Worm (Caenorhabditis elegans) whole organism, L1 larva: ENCODE data around the gene plk-3.

Experiments used
- C16A3.4 ChIP-seq: fragments of 150-350 bp; optimal IDR thresholded peaks from 2 replicates; lab custom pipeline; 2014; ENCODE audit warnings: missing biosample characterization, missing genetic modification characterization
- C34B4.2 ChIP-seq: sonication (generic microtip); optimal IDR thresholded peaks from 2 replicates; lab custom pipeline; 2017; ENCODE audit warnings: mild to moderate bottlenecking, missing genetic modification characterization, missing compliant biosample characterization
- F16B12.6 ChIP-seq: fragments of 150-350 bp; optimal IDR thresholded peaks from 2 replicates; lab custom pipeline; 2014; ENCODE audit warnings: missing biosample characterization, missing genetic modification characterization
- Y116A8C.19 ChIP-seq: sonication (generic microtip); optimal IDR thresholded peaks from 2 replicates; lab custom pipeline; 2016; ENCODE audit warnings: missing compliant biosample characterization, missing genetic modification characterization, borderline replicate concordance
- aha-1 ChIP-seq: fragments of 150-350 bp; optimal IDR thresholded peaks from 2 replicates; lab custom pipeline; 2014; ENCODE audit warnings: missing biosample characterization, missing genetic modification characterization
- ama-1 ChIP-seq: fragments of 150-350 bp; optimal IDR thresholded peaks from 2 replicates; lab custom pipeline; 2014
- blmp-1 ChIP-seq: fragments of 150-350 bp; optimal IDR thresholded peaks from 2 replicates; lab custom pipeline; 2014; ENCODE audit warnings: missing biosample characterization, missing genetic modification characterization
- ceh-63 ChIP-seq: fragments of 200-800 bp; sonication (Bioruptor generic); optimal IDR thresholded peaks from 2 replicates; lab custom pipeline; 2018; ENCODE audit warnings: mild to moderate bottlenecking, missing genetic modification characterization, missing compliant biosample characterization
- ceh-8 ChIP-seq: fragments of 200-800 bp; sonication (Bioruptor generic); optimal IDR thresholded peaks from 2 replicates; lab custom pipeline; 2018; ENCODE audit warnings: mild to moderate bottlenecking, missing genetic modification characterization, moderate library complexity, missing compliant biosample characterization
- ceh-82 ChIP-seq, 3 experiments: fragments of 150-350 bp in 1 of 3; sonication (generic microtip) in 2 of 3; optimal IDR thresholded peaks; 2 replicates each; lab custom pipeline; 2014 to 2017; ENCODE audit warnings: missing biosample characterization in 3 of 3, missing genetic modification characterization in 3 of 3
- ceh-90 ChIP-seq: sonication (generic microtip); optimal IDR thresholded peaks from 2 replicates; lab custom pipeline; 2016; ENCODE audit warnings: missing genetic modification characterization, missing compliant biosample characterization
- dpl-1 ChIP-seq, 3 experiments: fragments of 150-350 bp in 2 of 3; sonication (generic microtip) in 1 of 3; optimal IDR thresholded peaks; 2 replicates each; lab custom pipeline; 2014 to 2017; ENCODE audit warnings: missing biosample characterization in 3 of 3, missing genetic modification characterization in 3 of 3, missing genetic modification reagents in 3 of 3
- dsc-1 ChIP-seq: sonication (generic microtip); optimal IDR thresholded peaks from 2 replicates; lab custom pipeline; 2016; ENCODE audit warnings: mild to moderate bottlenecking, missing genetic modification characterization, missing compliant biosample characterization
- efl-1 ChIP-seq, 4 experiments: fragments of 150-350 bp; optimal IDR thresholded peaks in 3 of 4; peaks in 1 of 4; 1 replicate in 1 of 4; 2 replicates in 3 of 4; lab custom pipeline; 2014; ENCODE audit warnings: missing biosample characterization in 2 of 4, missing genetic modification characterization in 2 of 4, missing genetic modification reagents in 2 of 4
- efl-3 ChIP-seq: fragments of 200-800 bp; sonication (Bioruptor generic); optimal IDR thresholded peaks from 2 replicates; lab custom pipeline; 2018; ENCODE audit warnings: mild to moderate bottlenecking, missing genetic modification characterization, missing compliant biosample characterization
- egl-13 ChIP-seq: sonication (generic microtip); optimal IDR thresholded peaks from 2 replicates; lab custom pipeline; 2016; ENCODE audit warnings: missing genotype, missing genetic modification reagents, missing genetic modification characterization, missing compliant biosample characterization
- elt-2 ChIP-seq: sonication (generic microtip); optimal IDR thresholded peaks from 2 replicates; lab custom pipeline; 2016; ENCODE audit warnings: missing genetic modification characterization, mild to moderate bottlenecking, inconsistent platforms, missing compliant biosample characterization, missing genetic modification reagents
- elt-3 ChIP-seq, 6 experiments: fragments of 150-350 bp in 1 of 6; sonication (generic microtip); optimal IDR thresholded peaks; 2 replicates each; lab custom pipeline; 2017 to 2018; ENCODE audit warnings: missing biosample characterization in 6 of 6, missing genetic modification characterization in 6 of 6, inconsistent platforms in 1 of 6
- fkh-10 ChIP-seq: sonication (generic microtip); optimal IDR thresholded peaks from 2 replicates; lab custom pipeline; 2017; ENCODE audit warnings: missing biosample characterization, missing genetic modification reagents, missing genetic modification characterization
- fos-1 ChIP-seq: fragments of 150-350 bp; optimal IDR thresholded peaks from 2 replicates; lab custom pipeline; 2014; ENCODE audit warnings: missing biosample characterization, missing genetic modification characterization
- isw-1 ChIP-seq: fragments of 200-800 bp; sonication (Bioruptor generic); IDR thresholded peaks from 2 replicates; pipeline ENCODE4 v1.3.6; 2022; ENCODE audit warnings: missing genetic modification characterization, missing compliant biosample characterization
- lin-13 ChIP-seq: fragments of 150-350 bp; optimal IDR thresholded peaks from 2 replicates; lab custom pipeline; 2014; ENCODE audit warnings: missing biosample characterization, missing genetic modification reagents, missing genetic modification characterization
- lin-14 ChIP-seq: fragments of 200-800 bp; sonication (Bioruptor generic); optimal IDR thresholded peaks from 2 replicates; lab custom pipeline; 2018; ENCODE audit warnings: mild to moderate bottlenecking, missing genetic modification characterization, moderate library complexity, missing compliant biosample characterization
- lin-15B ChIP-seq: fragments of 150-350 bp; sonication (generic microtip); optimal IDR thresholded peaks from 3 replicates; lab custom pipeline; 2014; ENCODE audit warnings: missing biosample characterization, missing genetic modification characterization
- lir-3 ChIP-seq: sonication (generic microtip); optimal IDR thresholded peaks from 2 replicates; lab custom pipeline; 2016; ENCODE audit warnings: mild to moderate bottlenecking, missing genetic modification characterization, moderate library complexity, missing compliant biosample characterization; ENCODE audit not compliant: poor library complexity
- lsy-2 ChIP-seq, 2 experiments: fragments of 150-350 bp; optimal IDR thresholded peaks; 2 replicates each; lab custom pipeline; 2014; ENCODE audit warnings: missing biosample characterization in 2 of 2, missing genetic modification characterization in 2 of 2
- mab-9 ChIP-seq: fragments of 200-800 bp; sonication (Bioruptor generic); IDR thresholded peaks from 2 replicates; pipeline ENCODE4 v1.3.6; 2022; ENCODE audit warnings: missing genetic modification reagents, missing genetic modification characterization, missing compliant biosample characterization
- mdl-1 ChIP-seq, 2 experiments: fragments of 150-350 bp; optimal IDR thresholded peaks; 2 replicates each; lab custom pipeline; 2014 to 2017; ENCODE audit warnings: missing biosample characterization in 2 of 2, missing genetic modification characterization in 2 of 2, inconsistent platforms in 1 of 2
- mef-2 ChIP-seq: fragments of 150-350 bp; optimal IDR thresholded peaks from 2 replicates; lab custom pipeline; 2014; ENCODE audit warnings: missing biosample characterization, missing genetic modification characterization
- mep-1 ChIP-seq: fragments of 150-350 bp; optimal IDR thresholded peaks from 2 replicates; lab custom pipeline; 2014; ENCODE audit warnings: missing biosample characterization, missing genetic modification characterization
- nhr-19 ChIP-seq: fragments of 200-800 bp; sonication (Bioruptor generic); conservative IDR thresholded peaks from 2 replicates; pipeline ENCODE4 v1.3.6; 2022; ENCODE audit warnings: missing genetic modification characterization, missing compliant biosample characterization
- nhr-20 ChIP-seq: sonication (generic microtip); optimal IDR thresholded peaks from 2 replicates; lab custom pipeline; 2016; ENCODE audit warnings: mild to moderate bottlenecking, missing genetic modification characterization, missing compliant biosample characterization
- nhr-237 ChIP-seq: fragments of 150-350 bp; optimal IDR thresholded peaks from 2 replicates; lab custom pipeline; 2014; ENCODE audit warnings: missing biosample characterization, missing genetic modification characterization
- nhr-28 ChIP-seq: fragments of 150-350 bp; optimal IDR thresholded peaks from 2 replicates; lab custom pipeline; 2014; ENCODE audit warnings: missing biosample characterization, missing genetic modification characterization
- nhr-47 ChIP-seq: sonication (generic microtip); optimal IDR thresholded peaks from 2 replicates; lab custom pipeline; 2016; ENCODE audit warnings: mild to moderate bottlenecking, missing genetic modification characterization, moderate library complexity, missing compliant biosample characterization
- nhr-71 ChIP-seq: sonication (generic microtip); optimal IDR thresholded peaks from 2 replicates; lab custom pipeline; 2016; ENCODE audit warnings: mild to moderate bottlenecking, missing genetic modification characterization, moderate library complexity, missing compliant biosample characterization
- nhr-76 ChIP-seq: sonication (generic microtip); optimal IDR thresholded peaks from 2 replicates; lab custom pipeline; 2017; ENCODE audit warnings: missing biosample characterization, missing genetic modification characterization
- nhr-77 ChIP-seq: fragments of 150-350 bp; optimal IDR thresholded peaks from 2 replicates; lab custom pipeline; 2014; ENCODE audit warnings: missing biosample characterization, missing genetic modification characterization
- nhr-85 ChIP-seq: sonication (generic microtip); peaks from one replicate; lab custom pipeline; 2016; ENCODE audit warnings: missing genetic modification characterization, inconsistent platforms, missing compliant biosample characterization
- nhr-90 ChIP-seq: sonication (generic microtip); optimal IDR thresholded peaks from 2 replicates; lab custom pipeline; 2016; ENCODE audit warnings: mild to moderate bottlenecking, missing genetic modification characterization, missing compliant biosample characterization; ENCODE audit not compliant: poor library complexity
- pqm-1 ChIP-seq: sonication (generic microtip); optimal IDR thresholded peaks from 3 replicates; lab custom pipeline; 2017; ENCODE audit warnings: missing biosample characterization, missing genetic modification characterization
- rnt-1 ChIP-seq: sonication (generic microtip); optimal IDR thresholded peaks from 2 replicates; lab custom pipeline; 2016; ENCODE audit warnings: mild to moderate bottlenecking, missing genetic modification characterization, moderate library complexity, missing compliant biosample characterization
- skn-1 ChIP-seq: fragments of 150-350 bp; optimal IDR thresholded peaks from 2 replicates; lab custom pipeline; 2014; ENCODE audit warnings: missing biosample characterization, missing genetic modification characterization
- snu-23 ChIP-seq: sonication (generic microtip); optimal IDR thresholded peaks from 2 replicates; lab custom pipeline; 2016; ENCODE audit warnings: missing genetic modification characterization, missing compliant biosample characterization
- sox-4 ChIP-seq: sonication (generic microtip); optimal IDR thresholded peaks from 2 replicates; lab custom pipeline; 2016; ENCODE audit warnings: missing genetic modification characterization, missing compliant biosample characterization
- swsn-7 ChIP-seq: sonication (generic microtip); optimal IDR thresholded peaks from 2 replicates; lab custom pipeline; 2016; ENCODE audit warnings: missing genetic modification characterization, missing compliant biosample characterization
- unc-130 ChIP-seq: fragments of 150-350 bp; optimal IDR thresholded peaks from 2 replicates; lab custom pipeline; 2017; ENCODE audit warnings: missing biosample characterization, missing genetic modification characterization, inconsistent platforms
- unc-30 ChIP-seq: sonication (generic microtip); optimal IDR thresholded peaks from 2 replicates; lab custom pipeline; 2017; ENCODE audit warnings: missing biosample characterization, missing genetic modification characterization
- unc-98 ChIP-seq: fragments of 200-800 bp; sonication (Bioruptor generic); IDR thresholded peaks from 2 replicates; pipeline ENCODE4 v1.3.6; 2022; ENCODE audit warnings: missing genetic modification characterization, missing compliant biosample characterization
- vab-15 ChIP-seq: sonication (generic microtip); optimal IDR thresholded peaks from 2 replicates; lab custom pipeline; 2017; ENCODE audit warnings: missing genotype, mild to moderate bottlenecking, missing genetic modification characterization, missing compliant biosample characterization
- xbp-1 ChIP-seq: sonication (generic microtip); optimal IDR thresholded peaks from 2 replicates; lab custom pipeline; 2016; ENCODE audit warnings: missing genetic modification characterization, missing compliant biosample characterization
- zip-4 ChIP-seq: fragments of 200-800 bp; sonication (Bioruptor generic); optimal IDR thresholded peaks from 2 replicates; lab custom pipeline; 2018; ENCODE audit warnings: mild to moderate bottlenecking, missing genetic modification characterization, moderate library complexity, missing compliant biosample characterization

Gene plk-3

ce11 chrIV:7512617-7513233, 39.7 kb upstream of the plk-3 start, which contains the start of the genes plc-4 and R05G6.4:
Gene plc-4, minus strand, starts transcription at chrIV:7512667.
Gene R05G6.4, plus strand, starts transcription at chrIV:7513233.
- peak; percentile 16 for TF ChIP-seq nhr-77
- TF ChIP-seq nhr-237 (tag; lab: Kevin White, UChicago) = no peak
- TF ChIP-seq zip-4 (GFP tag; lab: Kevin White, UChicago) = no peak
- no peak for TF ChIP-seq ama-1 (lab: Kevin White, UChicago)
- no peak for TF ChIP-seq efl-3 (GFP tag; lab: Kevin White, UChicago)
- peak; percentile 37 to 59 (median 55) for TF ChIP-seq dpl-1 (GFP tag; optimal IDR thresholded peaks at IDR 0.05; lab: Kevin White, UChicago)
- peak; percentile 52 for TF ChIP-seq nhr-90 (tag; lab: Kevin White, UChicago)
- peak; percentile 13; the same call in 1 of the 2 replicates for TF ChIP-seq nhr-19 (GFP tag; lab: Robert Waterston, UW)
- TF ChIP-seq elt-3 (tag; optimal IDR thresholded peaks at IDR 0.05; lab: Kevin White, UChicago) = peak in 2 of 6 experiments; percentile 3 to 52
- TF ChIP-seq efl-1 (optimal IDR thresholded peaks at IDR 0.05; lab: Kevin White, UChicago) = peak; percentile 29 to 63
- TF ChIP-seq efl-1 (GFP tag; optimal IDR thresholded peaks at IDR 0.05 in 1 of 2; lab: Kevin White, UChicago) = peak; percentile 44 to 55
- peak; percentile 68 for TF ChIP-seq nhr-85 (tag; lab: Kevin White, UChicago)
- no peak for TF ChIP-seq unc-98
- no peak for TF ChIP-seq mab-9 (GFP tag; lab: Robert Waterston, UW)
- TF ChIP-seq xbp-1 (tag; lab: Kevin White, UChicago) = peak; percentile 42
- no peak for TF ChIP-seq sox-4 (tag; lab: Kevin White, UChicago)
- no peak for TF ChIP-seq lin-15B (tag; lab: Kevin White, UChicago)
- TF ChIP-seq snu-23 (GFP tag; lab: Kevin White, UChicago) = peak; percentile 56
- TF ChIP-seq nhr-20 = peak; percentile 52
- peak; percentile 20 for TF ChIP-seq dsc-1 (tag; lab: Kevin White, UChicago)
- TF ChIP-seq mep-1 = peak; percentile 57
- no peak for TF ChIP-seq unc-130 (tag; lab: Kevin White, UChicago)
- TF ChIP-seq blmp-1 (tag; lab: Kevin White, UChicago) = peak; percentile 53
- peak; percentile 70 for TF ChIP-seq nhr-71 (tag; lab: Kevin White, UChicago)
- no peak for TF ChIP-seq ceh-63 (GFP tag; lab: Kevin White, UChicago)
- peak; percentile 42 for TF ChIP-seq swsn-7 (tag; lab: Kevin White, UChicago)
- no peak for TF ChIP-seq mef-2
- no peak for TF ChIP-seq elt-2 (tag; lab: Kevin White, UChicago)
- TF ChIP-seq C16A3.4 (tag; lab: Kevin White, UChicago) = peak; percentile 60
- no peak for TF ChIP-seq unc-30 (tag; lab: Kevin White, UChicago)
- peak; percentile 39 for TF ChIP-seq nhr-47 (tag; lab: Kevin White, UChicago)
- TF ChIP-seq fos-1 = no peak
- no peak for TF ChIP-seq mdl-1 (tag; optimal IDR thresholded peaks at IDR 0.05; lab: Kevin White, UChicago)
- no peak for TF ChIP-seq ceh-8 (GFP tag; lab: Kevin White, UChicago)
- TF ChIP-seq lsy-2 (tag; optimal IDR thresholded peaks at IDR 0.05; lab: Kevin White, UChicago) = peak; percentile 53 to 68
- peak; percentile 4 for TF ChIP-seq F16B12.6 (tag; lab: Kevin White, UChicago)
- TF ChIP-seq rnt-1 (tag; lab: Kevin White, UChicago) = peak; percentile 7
- no peak for TF ChIP-seq pqm-1 (tag; lab: Kevin White, UChicago)
- no peak for TF ChIP-seq skn-1 (tag; lab: Kevin White, UChicago)
- TF ChIP-seq aha-1 (tag; lab: Kevin White, UChicago) = no peak
- TF ChIP-seq lin-13 (GFP tag; lab: Kevin White, UChicago) = no peak
- no peak for TF ChIP-seq nhr-28 (tag; lab: Kevin White, UChicago)
- TF ChIP-seq egl-13 (tag; lab: Kevin White, UChicago) = no peak
- TF ChIP-seq nhr-76 = no peak
- peak; percentile 48 for TF ChIP-seq lin-14 (GFP tag; lab: Kevin White, UChicago)
- TF ChIP-seq isw-1 (GFP tag; lab: Robert Waterston, UW) = no peak
- no peak for TF ChIP-seq Y116A8C.19
- TF ChIP-seq ceh-90 = no peak
- TF ChIP-seq ceh-82 (tag; optimal IDR thresholded peaks at IDR 0.05; lab: Kevin White, UChicago) = peak in 2 of 3 experiments; percentile 15 to 27
- no peak for TF ChIP-seq lir-3 (tag; lab: Kevin White, UChicago)
- no peak for TF ChIP-seq fkh-10 (GFP tag; lab: Kevin White, UChicago)
- no peak for TF ChIP-seq vab-15 (tag; lab: Kevin White, UChicago)
- TF ChIP-seq C34B4.2 (tag; lab: Kevin White, UChicago) = no peak
